Worm (Caenorhabditis elegans): Measurements from ENCODE around the gene F49E8.7.

- TF ChIP-seq nhr-237 (tag; optimal IDR thresholded peaks at IDR 0.05): no peak
- no peak for TF ChIP-seq unc-130 (tag; optimal IDR thresholded peaks at IDR 0.05)
- TF ChIP-seq ceh-82 (tag; optimal IDR thresholded peaks at IDR 0.05): no peak
- TF ChIP-seq nhr-77 (tag; optimal IDR thresholded peaks at IDR 0.05): no peak
- TF ChIP-seq lsy-2 (tag; optimal IDR thresholded peaks at IDR 0.05): no peak
- no peak for TF ChIP-seq lin-13 (GFP tag; optimal IDR thresholded peaks at IDR 0.05)
- TF ChIP-seq nhr-76 (tag; optimal IDR thresholded peaks at IDR 0.05): no peak
- no peak for TF ChIP-seq nhr-28 (tag; optimal IDR thresholded peaks at IDR 0.05)
- TF ChIP-seq fkh-8 (tag; optimal IDR thresholded peaks at IDR 0.05): no peak
- TF ChIP-seq sup-37 (GFP tag; optimal IDR thresholded peaks at IDR 0.05): no peak
- no peak for TF ChIP-seq ces-1 (GFP tag; optimal IDR thresholded peaks at IDR 0.05)
- no peak for TF ChIP-seq snpc-4 (tag; optimal IDR thresholded peaks at IDR 0.05)
- TF ChIP-seq ztf-11 (tag; optimal IDR thresholded peaks at IDR 0.05): no peak
- no peak for TF ChIP-seq zag-1 (tag; optimal IDR thresholded peaks at IDR 0.05)
Observed at ce11 chrIV:7510829-7511228, 45.3 kb downstream of the F49E8.7 start.

All from whole organism, L1 larva.